Worm (Caenorhabditis elegans) whole organism, L3 larva: ENCODE data around the gene F45E1.2.
A peak's percentile ranks its signal among the peaks of the same experiment; 100 is the strongest.

ENCODE experiments used
- ZK546.5 ChIP-seq: sonication (generic microtip); optimal IDR thresholded peaks from 2 replicates; lab custom pipeline; 2017; ENCODE audit warnings: missing biosample characterization, missing genetic modification characterization
- aly-2 ChIP-seq: fragments of 150-350 bp; optimal IDR thresholded peaks from 2 replicates; lab custom pipeline; 2014; ENCODE audit warnings: missing biosample characterization, missing genetic modification characterization
- ceh-28 ChIP-seq: fragments of 150-350 bp; optimal IDR thresholded peaks from 2 replicates; lab custom pipeline; 2014; ENCODE audit warnings: missing biosample characterization, missing genetic modification reagents, missing genetic modification characterization
- ceh-82 ChIP-seq: fragments of 150-350 bp; optimal IDR thresholded peaks from 2 replicates; lab custom pipeline; 2014; ENCODE audit warnings: missing biosample characterization, missing genetic modification characterization
- daf-12 ChIP-seq: fragments of 150-350 bp; optimal IDR thresholded peaks from 2 replicates; lab custom pipeline; 2014; ENCODE audit warnings: missing biosample characterization, missing genetic modification reagents, missing genetic modification characterization
- elt-1 ChIP-seq: fragments of 150-350 bp; optimal IDR thresholded peaks from 2 replicates; lab custom pipeline; 2014; ENCODE audit warnings: missing biosample characterization, missing genetic modification characterization
- elt-2 ChIP-seq: sonication (generic microtip); optimal IDR thresholded peaks from 2 replicates; lab custom pipeline; 2016; ENCODE audit warnings: missing genetic modification reagents, mild to moderate bottlenecking, missing genetic modification characterization, missing compliant biosample characterization
- elt-3 ChIP-seq, 3 experiments: fragments of 150-350 bp in 1 of 3; sonication (generic microtip) in 2 of 3; optimal IDR thresholded peaks; 2 replicates in 2 of 3; 4 replicates in 1 of 3; lab custom pipeline; 2014 to 2017; ENCODE audit warnings: missing biosample characterization in 3 of 3, missing genetic modification characterization in 3 of 3
- fkh-10 ChIP-seq: sonication (generic microtip); optimal IDR thresholded peaks from 2 replicates; lab custom pipeline; 2017; ENCODE audit warnings: missing biosample characterization, missing genetic modification reagents, missing genetic modification characterization
- fkh-2 ChIP-seq: fragments of 150-350 bp; optimal IDR thresholded peaks from 2 replicates; lab custom pipeline; 2014; ENCODE audit warnings: missing biosample characterization, missing genetic modification reagents, missing genetic modification characterization
- fos-1 ChIP-seq: fragments of 150-350 bp; optimal IDR thresholded peaks from 2 replicates; lab custom pipeline; 2014; ENCODE audit warnings: missing biosample characterization, missing genetic modification characterization
- lin-39 ChIP-seq: fragments of 150-350 bp; optimal IDR thresholded peaks from 2 replicates; lab custom pipeline; 2018; ENCODE audit warnings: missing biosample characterization, missing genetic modification reagents, missing genetic modification characterization
- lsy-12 ChIP-seq: sonication (generic microtip); optimal IDR thresholded peaks from 2 replicates; lab custom pipeline; 2016; ENCODE audit warnings: mild to moderate bottlenecking, missing genetic modification characterization, missing compliant biosample characterization
- mml-1 ChIP-seq: fragments of 150-350 bp; sonication (generic microtip); optimal IDR thresholded peaks from 3 replicates; lab custom pipeline; 2014; ENCODE audit warnings: missing biosample characterization, missing genetic modification characterization
- nfya-1 ChIP-seq: sonication (generic microtip); optimal IDR thresholded peaks from 2 replicates; lab custom pipeline; 2017; ENCODE audit warnings: missing genetic modification characterization, mild to moderate bottlenecking, missing compliant biosample characterization, antibody characterized with exemption, moderate library complexity; ENCODE audit not compliant: insufficient read depth
- nhr-12 ChIP-seq: fragments of 150-350 bp; optimal IDR thresholded peaks from 2 replicates; lab custom pipeline; 2014; ENCODE audit warnings: missing biosample characterization, missing genetic modification characterization
- nhr-23 ChIP-seq: fragments of 150-350 bp; optimal IDR thresholded peaks from 2 replicates; lab custom pipeline; 2014; ENCODE audit warnings: missing biosample characterization, missing genetic modification reagents, missing genetic modification characterization
- nhr-25 ChIP-seq: sonication (generic microtip); optimal IDR thresholded peaks from 2 replicates; lab custom pipeline; 2017; ENCODE audit warnings: missing biosample characterization, missing genetic modification characterization
- nhr-43 ChIP-seq: sonication (generic microtip); optimal IDR thresholded peaks from 2 replicates; lab custom pipeline; 2016; ENCODE audit warnings: mild to moderate bottlenecking, missing genetic modification characterization, missing compliant biosample characterization; ENCODE audit not compliant: poor library complexity, severe bottlenecking
- nhr-67 ChIP-seq: fragments of 150-350 bp; optimal IDR thresholded peaks from 2 replicates; lab custom pipeline; 2014; ENCODE audit warnings: missing biosample characterization, missing genetic modification characterization
- nhr-76 ChIP-seq: fragments of 150-350 bp; sonication (generic microtip); optimal IDR thresholded peaks from 5 replicates; lab custom pipeline; 2014; ENCODE audit warnings: missing biosample characterization, missing genetic modification characterization
- nhr-77 ChIP-seq: fragments of 150-350 bp; optimal IDR thresholded peaks from 2 replicates; lab custom pipeline; 2014; ENCODE audit warnings: missing biosample characterization, missing genetic modification characterization
- pha-4 ChIP-seq: fragments of 150-350 bp; optimal IDR thresholded peaks from 2 replicates; lab custom pipeline; 2014; ENCODE audit warnings: missing biosample characterization, missing genetic modification reagents, missing genetic modification characterization
- pqm-1 ChIP-seq: fragments of 150-350 bp; optimal IDR thresholded peaks from 2 replicates; lab custom pipeline; 2017; ENCODE audit warnings: missing biosample characterization, missing genetic modification characterization, inconsistent platforms
- sea-2 ChIP-seq: fragments of 150-350 bp; sonication (generic microtip); optimal IDR thresholded peaks from 4 replicates; lab custom pipeline; 2014; ENCODE audit warnings: missing biosample characterization, missing genetic modification reagents, missing genetic modification characterization
- skn-1 ChIP-seq: fragments of 150-350 bp; optimal IDR thresholded peaks from 2 replicates; lab custom pipeline; 2014; ENCODE audit warnings: missing biosample characterization, missing genetic modification characterization
- snpc-4 ChIP-seq: fragments of 150-350 bp; optimal IDR thresholded peaks from 2 replicates; lab custom pipeline; 2014; ENCODE audit warnings: missing biosample characterization, missing genetic modification characterization
- tbx-2 ChIP-seq: sonication (generic microtip); optimal IDR thresholded peaks from 2 replicates; lab custom pipeline; 2016; ENCODE audit warnings: mild to moderate bottlenecking, missing genetic modification characterization, missing compliant biosample characterization
- unc-62 ChIP-seq: fragments of 150-350 bp; sonication (generic microtip); optimal IDR thresholded peaks from 4 replicates; lab custom pipeline; 2014; ENCODE audit warnings: missing biosample characterization, missing genetic modification reagents, missing genetic modification characterization
- zag-1 ChIP-seq: fragments of 150-350 bp; optimal IDR thresholded peaks from 2 replicates; lab custom pipeline; 2014; ENCODE audit warnings: missing biosample characterization, missing genetic modification characterization
- ztf-11 ChIP-seq: fragments of 150-350 bp; optimal IDR thresholded peaks from 2 replicates; lab custom pipeline; 2014; ENCODE audit warnings: missing biosample characterization, missing genetic modification characterization

The F45E1.2 gene

DNA sequence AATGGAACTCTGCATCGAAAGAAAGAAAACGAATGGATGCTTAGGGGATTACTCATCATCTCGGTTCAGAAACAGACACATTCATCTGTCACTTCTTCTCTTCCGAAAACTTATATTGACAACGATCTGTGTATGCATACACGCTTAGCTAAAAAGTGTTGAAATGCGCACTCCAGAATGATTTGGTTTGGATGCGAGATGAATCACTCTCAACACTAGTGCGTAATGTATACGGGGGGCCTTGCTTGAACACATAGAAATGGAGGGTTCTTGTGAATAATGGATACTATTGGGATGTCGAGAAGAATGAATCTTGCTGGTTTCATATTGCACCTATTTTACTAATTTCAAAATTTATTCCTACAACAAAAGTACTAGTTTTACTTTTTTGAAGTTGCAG, 39.5 kb upstream of the F45E1.2 start:
- no peak for TF ChIP-seq zag-1 (tag; lab: Kevin White, UChicago)
- TF ChIP-seq unc-62 (GFP tag; lab: Kevin White, UChicago), result peak; percentile 19

DNA sequence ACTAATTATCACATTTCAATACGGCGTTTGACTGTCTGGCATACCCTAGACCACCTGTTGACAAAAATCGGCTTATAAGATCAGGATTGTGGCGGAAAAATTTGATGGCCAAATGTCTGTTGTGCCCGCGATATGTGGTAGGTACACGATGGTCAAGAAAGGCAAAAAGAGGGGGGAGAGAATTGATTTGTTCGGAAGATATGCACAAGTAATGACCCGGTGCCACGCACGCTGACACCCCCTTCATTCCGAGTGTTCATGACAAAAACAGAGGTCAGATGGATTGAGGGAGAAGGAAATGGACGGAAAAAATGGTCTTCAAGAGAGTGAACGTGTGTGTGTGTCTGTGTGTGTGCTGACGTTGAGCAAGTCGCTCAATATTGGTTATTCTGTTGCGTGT, 38.1 kb upstream of the F45E1.2 start:
- TF ChIP-seq daf-12, result no peak
- no peak for TF ChIP-seq ztf-11 (tag; lab: Kevin White, UChicago)
- no peak for TF ChIP-seq lsy-12 (tag; lab: Kevin White, UChicago)
- no peak for TF ChIP-seq nhr-25 (tag; lab: Kevin White, UChicago)
- peak; percentile 53 for TF ChIP-seq lin-39 (tag; lab: Kevin White, UChicago)
- no peak for TF ChIP-seq nhr-76 (tag; lab: Kevin White, UChicago)
- TF ChIP-seq nfya-1 (tag; lab: Kevin White, UChicago), result no peak
- TF ChIP-seq nhr-23 (tag; lab: Kevin White, UChicago), result peak; percentile 0

DNA sequence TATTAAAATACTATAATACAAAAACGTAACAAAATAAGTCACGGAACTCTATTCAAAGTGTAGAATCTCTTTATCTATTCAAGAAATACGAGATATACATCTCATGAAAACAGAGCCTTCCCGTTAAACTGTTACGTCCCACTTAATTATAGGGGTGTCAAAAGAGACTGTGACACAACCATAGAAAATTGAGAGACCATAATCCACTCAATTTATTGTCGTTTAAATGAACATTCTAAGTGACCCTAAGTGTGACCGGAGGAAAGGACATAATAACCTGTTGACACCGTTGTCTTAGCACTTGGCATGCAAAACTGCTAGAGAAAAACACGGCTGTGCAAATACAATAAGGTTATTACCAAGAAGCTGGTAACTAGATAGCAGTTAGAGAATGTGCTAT, 35.0 kb upstream of the F45E1.2 start:
- TF ChIP-seq nhr-12 (tag; lab: Kevin White, UChicago), result no peak
- TF ChIP-seq nhr-23 (tag; lab: Kevin White, UChicago), result no peak
- no peak for TF ChIP-seq elt-1 (tag; lab: Kevin White, UChicago)
- TF ChIP-seq sea-2 (GFP tag; lab: Kevin White, UChicago), result no peak
- TF ChIP-seq elt-3 (tag; optimal IDR thresholded peaks at IDR 0.05; lab: Kevin White, UChicago), result no peak
- TF ChIP-seq ceh-28, result no peak
- no peak for TF ChIP-seq pqm-1
- TF ChIP-seq snpc-4, result no peak
- TF ChIP-seq fos-1 (tag; lab: Kevin White, UChicago), result no peak
- TF ChIP-seq skn-1, result no peak
- no peak for TF ChIP-seq lin-39 (tag; lab: Kevin White, UChicago)
- TF ChIP-seq zag-1 (tag; lab: Kevin White, UChicago), result no peak
- TF ChIP-seq lsy-12 (tag; lab: Kevin White, UChicago), result no peak

DNA sequence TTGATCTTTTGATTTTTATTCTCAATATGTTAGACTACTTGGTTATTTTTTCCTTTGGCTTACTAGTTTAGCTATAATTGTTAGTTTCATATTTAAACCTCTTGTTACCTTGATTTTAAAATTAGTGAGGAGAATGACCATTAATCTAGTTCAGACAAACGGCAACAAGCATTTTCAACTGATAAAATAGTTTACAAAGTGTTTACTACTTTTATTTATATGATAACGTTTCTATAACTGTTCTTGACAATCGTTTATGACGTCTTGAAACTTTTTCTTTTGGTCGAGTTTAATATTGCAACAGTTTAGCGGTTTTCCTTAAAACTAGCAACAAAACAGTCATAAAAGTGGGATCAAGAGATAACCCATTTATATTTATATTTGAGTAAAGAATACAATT, 27.8 kb upstream of the F45E1.2 start:
- TF ChIP-seq elt-2 (tag; lab: Kevin White, UChicago) (peak; percentile 45), fkh-2 (tag; lab: Kevin White, UChicago) (no peak), nhr-23 (tag; lab: Kevin White, UChicago) (no peak), elt-3 (tag; optimal IDR thresholded peaks at IDR 0.05; lab: Kevin White, UChicago) (no peak), pha-4 (tag; lab: Kevin White, UChicago) (peak; percentile 24), nhr-43 (tag; lab: Kevin White, UChicago) (no peak), unc-62 (GFP tag; lab: Kevin White, UChicago) (no peak), pqm-1 (peak; percentile 65), aly-2 (tag; lab: Kevin White, UChicago) (no peak), nfya-1 (tag; lab: Kevin White, UChicago) (no peak)

DNA sequence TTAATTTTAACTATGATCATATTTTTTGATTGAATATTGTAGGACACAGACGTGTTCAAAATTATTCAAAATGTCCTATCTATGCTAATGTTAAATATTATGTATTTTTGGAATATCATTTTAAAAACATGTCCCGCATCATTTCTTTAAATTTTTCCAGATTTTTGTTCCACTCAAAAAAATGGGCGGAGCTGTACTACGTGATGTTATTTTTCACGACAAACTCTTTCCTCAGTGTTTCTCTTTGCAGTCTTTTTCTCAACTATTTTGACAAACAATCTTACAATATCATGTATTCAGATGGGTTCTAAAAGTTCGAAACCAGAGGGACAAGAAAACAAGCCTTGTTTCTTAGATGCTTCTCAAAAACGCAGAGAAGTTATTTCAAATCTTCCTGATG, 27.1 kb upstream of the F45E1.2 start, which contains the start of gene F45E1.5:
Gene F45E1.5 (plus strand): TSS at position 301 of the 400 bp plus-strand sequence.
- TF ChIP-seq skn-1, result no peak
- no peak for TF ChIP-seq fkh-10
- no peak for TF ChIP-seq daf-12
- TF ChIP-seq nhr-25 (tag; lab: Kevin White, UChicago), result no peak
- TF ChIP-seq lsy-12 (tag; lab: Kevin White, UChicago), result no peak
- no peak for TF ChIP-seq ceh-28

DNA sequence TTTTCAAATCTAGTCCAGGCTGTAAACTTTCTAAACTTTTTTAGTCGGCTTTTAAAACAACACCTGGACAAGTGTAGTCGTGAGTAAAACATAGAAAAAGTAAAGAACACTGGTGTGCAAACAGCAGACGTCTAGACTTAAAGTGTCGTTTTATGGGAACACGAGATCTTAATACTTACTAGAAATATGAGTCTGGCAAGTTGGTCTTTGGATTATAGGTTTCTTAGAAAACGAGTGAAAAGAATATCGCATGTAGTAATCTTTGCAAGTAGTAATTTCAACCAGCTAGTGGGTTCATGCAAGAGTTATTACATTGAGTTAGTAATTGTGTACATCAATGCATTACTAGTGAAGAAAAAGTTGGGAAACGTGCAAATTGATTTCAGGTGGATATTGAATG, 26.1 kb upstream of the F45E1.2 start:
- TF ChIP-seq ceh-28 (no peak), pha-4 (tag; lab: Kevin White, UChicago) (no peak), fkh-2 (tag; lab: Kevin White, UChicago) (no peak)
- TF ChIP-seq, all 47 proteins: peak for 0

DNA sequence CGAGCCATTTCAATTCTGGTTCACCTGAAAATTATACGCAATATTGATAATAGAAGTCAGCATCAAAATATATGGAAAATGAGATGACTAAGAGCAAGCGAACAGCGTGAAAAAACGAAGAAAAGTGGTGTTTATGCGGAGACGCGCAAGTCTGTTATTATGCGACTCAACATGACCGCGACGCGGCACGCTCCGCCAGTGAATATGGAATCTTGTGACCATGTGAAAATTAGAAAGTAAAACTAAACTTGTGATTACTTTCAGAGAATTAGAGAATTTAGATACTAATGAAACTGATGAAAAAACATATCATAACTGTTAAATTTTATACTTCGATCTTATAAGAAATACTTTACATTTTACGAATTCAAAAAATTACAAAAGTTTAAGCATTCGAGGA, 21.5 kb upstream of the F45E1.2 start, which contains the start of gene his-71:
Gene his-71 (minus strand): TSS at position 24 of the 400 bp plus-strand sequence.
- TF ChIP-seq fkh-2 (tag; lab: Kevin White, UChicago) (no peak), lsy-12 (tag; lab: Kevin White, UChicago) (no peak), ceh-82 (no peak), tbx-2 (tag; lab: Kevin White, UChicago) (no peak), mml-1 (tag; lab: Kevin White, UChicago) (no peak), ZK546.5 (tag; lab: Kevin White, UChicago) (no peak), nhr-67 (no peak), nhr-43 (tag; lab: Kevin White, UChicago) (no peak), aly-2 (tag; lab: Kevin White, UChicago) (no peak), unc-62 (GFP tag; lab: Kevin White, UChicago) (no peak), zag-1 (tag; lab: Kevin White, UChicago) (no peak), nhr-77 (tag; lab: Kevin White, UChicago) (no peak)
